Worm (Caenorhabditis elegans) whole organism, L1 larva: ENCODE data around the gene ZK1236.1.

Source experiments
- aly-2 ChIP-seq: fragments of 150-350 bp; optimal IDR thresholded peaks from 2 replicates; lab custom pipeline; 2014; ENCODE audit warnings: missing biosample characterization, missing genetic modification characterization
- lin-13 ChIP-seq: fragments of 150-350 bp; optimal IDR thresholded peaks from 2 replicates; lab custom pipeline; 2014; ENCODE audit warnings: missing biosample characterization, missing genetic modification reagents, missing genetic modification characterization
- lir-3 ChIP-seq: sonication (generic microtip); optimal IDR thresholded peaks from 2 replicates; lab custom pipeline; 2016; ENCODE audit warnings: mild to moderate bottlenecking, missing genetic modification characterization, moderate library complexity, missing compliant biosample characterization; ENCODE audit not compliant: poor library complexity
- nhr-12 ChIP-seq: sonication (generic microtip); optimal IDR thresholded peaks from 2 replicates; lab custom pipeline; 2017; ENCODE audit warnings: missing biosample characterization, missing genetic modification characterization
- nhr-237 ChIP-seq: fragments of 150-350 bp; optimal IDR thresholded peaks from 2 replicates; lab custom pipeline; 2014; ENCODE audit warnings: missing biosample characterization, missing genetic modification characterization
- nhr-77 ChIP-seq: fragments of 150-350 bp; optimal IDR thresholded peaks from 2 replicates; lab custom pipeline; 2014; ENCODE audit warnings: missing biosample characterization, missing genetic modification characterization
- nhr-85 ChIP-seq: sonication (generic microtip); peaks from one replicate; lab custom pipeline; 2016; ENCODE audit warnings: missing genetic modification characterization, inconsistent platforms, missing compliant biosample characterization
- pqm-1 ChIP-seq: sonication (generic microtip); optimal IDR thresholded peaks from 3 replicates; lab custom pipeline; 2017; ENCODE audit warnings: missing biosample characterization, missing genetic modification characterization
- sptf-1 ChIP-seq: fragments of 150-350 bp; optimal IDR thresholded peaks from 2 replicates; lab custom pipeline; 2014; ENCODE audit warnings: missing biosample characterization, missing genetic modification characterization

ce11 chrIII:8467520-8467919 lies 38.4 kb downstream of the ZK1236.1 start:
- TF ChIP-seq sptf-1 (tag; lab: Kevin White, UChicago) (no peak), lir-3 (tag; lab: Kevin White, UChicago) (no peak), pqm-1 (no peak), nhr-77 (tag; lab: Kevin White, UChicago) (no peak), nhr-85 (tag; lab: Kevin White, UChicago) (no peak), aly-2 (no peak), nhr-12 (tag; lab: Kevin White, UChicago) (no peak), lin-13 (no peak), nhr-237 (tag; lab: Kevin White, UChicago) (no peak)
